Worm (Caenorhabditis elegans) whole organism, L3 larva: Measurements from ENCODE around the gene T16G12.10.
A peak's percentile ranks its signal among the peaks of the same experiment; 100 is the strongest.

Experiments
- R02D3.7 ChIP-seq: fragments of 150-350 bp; optimal IDR thresholded peaks from 2 replicates; lab custom pipeline; 2014; ENCODE audit warnings: missing biosample characterization, missing genetic modification characterization
- aly-2 ChIP-seq: fragments of 150-350 bp; optimal IDR thresholded peaks from 2 replicates; lab custom pipeline; 2014; ENCODE audit warnings: missing biosample characterization, missing genetic modification characterization
- ama-1 ChIP-seq: fragments of 150-350 bp; optimal IDR thresholded peaks from 2 replicates; lab custom pipeline; 2018
- ceh-16 ChIP-seq: sonication (generic microtip); optimal IDR thresholded peaks from 2 replicates; lab custom pipeline; 2017; ENCODE audit warnings: missing biosample characterization, missing genetic modification characterization
- ceh-82 ChIP-seq: fragments of 150-350 bp; optimal IDR thresholded peaks from 2 replicates; lab custom pipeline; 2014; ENCODE audit warnings: missing biosample characterization, missing genetic modification characterization
- ceh-9 ChIP-seq: sonication (generic microtip); optimal IDR thresholded peaks from 2 replicates; lab custom pipeline; 2018; ENCODE audit warnings: missing biosample characterization, missing genetic modification characterization
- daf-12 ChIP-seq: fragments of 150-350 bp; optimal IDR thresholded peaks from 2 replicates; lab custom pipeline; 2014; ENCODE audit warnings: missing biosample characterization, missing genetic modification reagents, missing genetic modification characterization
- egl-27 ChIP-seq: sonication (generic microtip); optimal IDR thresholded peaks from 4 replicates; lab custom pipeline; 2017; ENCODE audit warnings: missing biosample characterization, missing genetic modification reagents, missing genetic modification characterization
- egl-5 ChIP-seq: fragments of 150-350 bp; optimal IDR thresholded peaks from 2 replicates; lab custom pipeline; 2017; ENCODE audit warnings: missing biosample characterization, missing genetic modification reagents, missing genetic modification characterization, inconsistent platforms
- elt-1 ChIP-seq: fragments of 150-350 bp; optimal IDR thresholded peaks from 2 replicates; lab custom pipeline; 2014; ENCODE audit warnings: missing biosample characterization, missing genetic modification characterization
- elt-2 ChIP-seq: sonication (generic microtip); optimal IDR thresholded peaks from 2 replicates; lab custom pipeline; 2016; ENCODE audit warnings: missing genetic modification reagents, mild to moderate bottlenecking, missing genetic modification characterization, missing compliant biosample characterization
- elt-3 ChIP-seq, 3 experiments: fragments of 150-350 bp in 1 of 3; sonication (generic microtip) in 2 of 3; optimal IDR thresholded peaks; 2 replicates in 2 of 3; 4 replicates in 1 of 3; lab custom pipeline; 2014 to 2017; ENCODE audit warnings: missing biosample characterization in 3 of 3, missing genetic modification characterization in 3 of 3
- eor-1 ChIP-seq, 2 experiments: fragments of 150-350 bp; optimal IDR thresholded peaks; 2 replicates each; lab custom pipeline; 2014 to 2018; ENCODE audit warnings: missing biosample characterization in 2 of 2, missing genetic modification characterization in 2 of 2
- hmg-11 ChIP-seq: sonication (generic microtip); optimal IDR thresholded peaks from 2 replicates; lab custom pipeline; 2016; ENCODE audit warnings: missing genetic modification characterization, missing compliant biosample characterization
- jun-1 ChIP-seq: fragments of 150-350 bp; optimal IDR thresholded peaks from 2 replicates; lab custom pipeline; 2014; ENCODE audit warnings: missing biosample characterization, missing genetic modification reagents, missing genetic modification characterization
- lin-15B ChIP-seq: fragments of 150-350 bp; optimal IDR thresholded peaks from 2 replicates; lab custom pipeline; 2014; ENCODE audit warnings: missing biosample characterization, missing genetic modification characterization
- lin-39 ChIP-seq: fragments of 150-350 bp; optimal IDR thresholded peaks from 2 replicates; lab custom pipeline; 2018; ENCODE audit warnings: missing biosample characterization, missing genetic modification reagents, missing genetic modification characterization
- lsy-12 ChIP-seq: sonication (generic microtip); optimal IDR thresholded peaks from 2 replicates; lab custom pipeline; 2016; ENCODE audit warnings: mild to moderate bottlenecking, missing genetic modification characterization, missing compliant biosample characterization
- mdl-1 ChIP-seq: fragments of 150-350 bp; optimal IDR thresholded peaks from 2 replicates; lab custom pipeline; 2014; ENCODE audit warnings: missing biosample characterization, missing genetic modification characterization
- mml-1 ChIP-seq: fragments of 150-350 bp; sonication (generic microtip); optimal IDR thresholded peaks from 3 replicates; lab custom pipeline; 2014; ENCODE audit warnings: missing biosample characterization, missing genetic modification characterization
- nfya-1 ChIP-seq: sonication (generic microtip); optimal IDR thresholded peaks from 2 replicates; lab custom pipeline; 2017; ENCODE audit warnings: missing genetic modification characterization, mild to moderate bottlenecking, missing compliant biosample characterization, antibody characterized with exemption, moderate library complexity; ENCODE audit not compliant: insufficient read depth
- nhr-11 ChIP-seq: fragments of 150-350 bp; optimal IDR thresholded peaks from 2 replicates; lab custom pipeline; 2014; ENCODE audit warnings: missing biosample characterization, missing genetic modification characterization
- nhr-12 ChIP-seq: fragments of 150-350 bp; optimal IDR thresholded peaks from 2 replicates; lab custom pipeline; 2014; ENCODE audit warnings: missing biosample characterization, missing genetic modification characterization
- nhr-23 ChIP-seq: fragments of 150-350 bp; optimal IDR thresholded peaks from 2 replicates; lab custom pipeline; 2014; ENCODE audit warnings: missing biosample characterization, missing genetic modification reagents, missing genetic modification characterization
- nhr-237 ChIP-seq: fragments of 150-350 bp; optimal IDR thresholded peaks from 2 replicates; lab custom pipeline; 2014; ENCODE audit warnings: missing biosample characterization, missing genetic modification characterization
- nhr-25 ChIP-seq: sonication (generic microtip); optimal IDR thresholded peaks from 2 replicates; lab custom pipeline; 2017; ENCODE audit warnings: missing biosample characterization, missing genetic modification characterization
- nhr-28 ChIP-seq: fragments of 150-350 bp; optimal IDR thresholded peaks from 2 replicates; lab custom pipeline; 2014; ENCODE audit warnings: missing biosample characterization, missing genetic modification characterization
- nhr-43 ChIP-seq: sonication (generic microtip); optimal IDR thresholded peaks from 2 replicates; lab custom pipeline; 2016; ENCODE audit warnings: mild to moderate bottlenecking, missing genetic modification characterization, missing compliant biosample characterization; ENCODE audit not compliant: poor library complexity, severe bottlenecking
- nhr-67 ChIP-seq: fragments of 150-350 bp; optimal IDR thresholded peaks from 2 replicates; lab custom pipeline; 2014; ENCODE audit warnings: missing biosample characterization, missing genetic modification characterization
- nhr-76 ChIP-seq: fragments of 150-350 bp; sonication (generic microtip); optimal IDR thresholded peaks from 5 replicates; lab custom pipeline; 2014; ENCODE audit warnings: missing biosample characterization, missing genetic modification characterization
- pha-4 ChIP-seq: fragments of 150-350 bp; optimal IDR thresholded peaks from 2 replicates; lab custom pipeline; 2014; ENCODE audit warnings: missing biosample characterization, missing genetic modification reagents, missing genetic modification characterization
- pqm-1 ChIP-seq: fragments of 150-350 bp; optimal IDR thresholded peaks from 2 replicates; lab custom pipeline; 2017; ENCODE audit warnings: missing biosample characterization, missing genetic modification characterization, inconsistent platforms
- sea-2 ChIP-seq: fragments of 150-350 bp; sonication (generic microtip); optimal IDR thresholded peaks from 4 replicates; lab custom pipeline; 2014; ENCODE audit warnings: missing biosample characterization, missing genetic modification reagents, missing genetic modification characterization
- skn-1 ChIP-seq: fragments of 150-350 bp; optimal IDR thresholded peaks from 2 replicates; lab custom pipeline; 2014; ENCODE audit warnings: missing biosample characterization, missing genetic modification characterization
- snpc-4 ChIP-seq: fragments of 150-350 bp; optimal IDR thresholded peaks from 2 replicates; lab custom pipeline; 2014; ENCODE audit warnings: missing biosample characterization, missing genetic modification characterization
- tbx-2 ChIP-seq: sonication (generic microtip); optimal IDR thresholded peaks from 2 replicates; lab custom pipeline; 2016; ENCODE audit warnings: mild to moderate bottlenecking, missing genetic modification characterization, missing compliant biosample characterization
- unc-39 ChIP-seq: sonication (generic microtip); optimal IDR thresholded peaks from 4 replicates; lab custom pipeline; 2017; ENCODE audit warnings: missing biosample characterization, missing genetic modification characterization
- unc-62 ChIP-seq: fragments of 150-350 bp; sonication (generic microtip); optimal IDR thresholded peaks from 4 replicates; lab custom pipeline; 2014; ENCODE audit warnings: missing biosample characterization, missing genetic modification reagents, missing genetic modification characterization
- zag-1 ChIP-seq: fragments of 150-350 bp; optimal IDR thresholded peaks from 2 replicates; lab custom pipeline; 2014; ENCODE audit warnings: missing biosample characterization, missing genetic modification characterization
- ztf-11 ChIP-seq: fragments of 150-350 bp; optimal IDR thresholded peaks from 2 replicates; lab custom pipeline; 2014; ENCODE audit warnings: missing biosample characterization, missing genetic modification characterization
- ztf-4 ChIP-seq: fragments of 150-350 bp; optimal IDR thresholded peaks from 2 replicates; lab custom pipeline; 2014; ENCODE audit warnings: missing biosample characterization, missing genetic modification characterization

T16G12.10 gene

ce11 chrIII:10096525-10096972 is 40.6 kb upstream of the T16G12.10 start (continued):
- TF ChIP-seq jun-1 (tag; lab: Kevin White, UChicago) (peak; percentile 90), egl-27 (tag; lab: Kevin White, UChicago) (peak; percentile 47), unc-39 (tag; lab: Kevin White, UChicago) (no peak), hmg-11 (tag; lab: Kevin White, UChicago) (peak; percentile 99), lsy-12 (tag; lab: Kevin White, UChicago) (peak; percentile 76), nhr-11 (tag; lab: Kevin White, UChicago) (peak; percentile 16)

ce11 chrIII:10095377-10095776 is 39.4 kb upstream of the T16G12.10 start:
- TF ChIP-seq egl-27 (tag; lab: Kevin White, UChicago), result no peak
- no peak for TF ChIP-seq nhr-43 (tag; lab: Kevin White, UChicago)
- TF ChIP-seq nhr-25 (tag; lab: Kevin White, UChicago), result no peak
- TF ChIP-seq nhr-67, result no peak
- peak; percentile 33 for TF ChIP-seq elt-2 (tag; lab: Kevin White, UChicago)
- no peak for TF ChIP-seq elt-1
- TF ChIP-seq ama-1 (lab: Kevin White, UChicago), result peak; percentile 52
- TF ChIP-seq ceh-9 (tag; lab: Kevin White, UChicago), result no peak
- peak; percentile 34 for TF ChIP-seq nfya-1 (tag; lab: Kevin White, UChicago)
- no peak for TF ChIP-seq unc-39 (tag; lab: Kevin White, UChicago)
- TF ChIP-seq pha-4, result peak; percentile 47
- TF ChIP-seq, all 47 proteins: peak for 4

- TF ChIP-seq R02D3.7 (tag; lab: Kevin White, UChicago) (no peak), nhr-11 (tag; lab: Kevin White, UChicago) (no peak), elt-2 (tag; lab: Kevin White, UChicago) (no peak), pha-4 (no peak), egl-27 (tag; lab: Kevin White, UChicago) (no peak), sea-2 (GFP tag; lab: Kevin White, UChicago) (no peak), mml-1 (tag; lab: Kevin White, UChicago) (no peak), daf-12 (tag; lab: Kevin White, UChicago) (no peak), zag-1 (tag; lab: Kevin White, UChicago) (no peak), snpc-4 (no peak), egl-5 (peak; percentile 6), eor-1 (tag; optimal IDR thresholded peaks at IDR 0.05; lab: Kevin White, UChicago) (no peak), nhr-23 (peak; percentile 55), elt-1 (no peak), skn-1 (tag; lab: Kevin White, UChicago) (no peak), aly-2 (no peak), unc-39 (tag; lab: Kevin White, UChicago) (no peak), pqm-1 (tag; lab: Kevin White, UChicago) (no peak), ceh-82 (tag; lab: Kevin White, UChicago) (no peak), ceh-16 (tag; lab: Kevin White, UChicago) (no peak), lin-15B (tag; lab: Kevin White, UChicago) (peak; percentile 51), mdl-1 (tag; lab: Kevin White, UChicago) (no peak), nhr-76 (tag; lab: Kevin White, UChicago) (no peak), nhr-25 (tag; lab: Kevin White, UChicago) (peak; percentile 86), ztf-11 (tag; lab: Kevin White, UChicago) (no peak), nhr-67 (no peak), lin-39 (tag; lab: Kevin White, UChicago) (peak; percentile 50), unc-62 (GFP tag; lab: Kevin White, UChicago) (no peak), nhr-28 (tag; lab: Kevin White, UChicago) (no peak), nhr-237 (tag; lab: Kevin White, UChicago) (no peak), elt-3 (tag; optimal IDR thresholded peaks at IDR 0.05; lab: Kevin White, UChicago) (no peak), nfya-1 (tag; lab: Kevin White, UChicago) (peak; percentile 93), lsy-12 (tag; lab: Kevin White, UChicago) (peak; percentile 52), jun-1 (tag; lab: Kevin White, UChicago) (no peak), ceh-9 (tag; lab: Kevin White, UChicago) (no peak), nhr-43 (tag; lab: Kevin White, UChicago) (peak; percentile 63), ztf-4 (tag; lab: Kevin White, UChicago) (no peak), tbx-2 (tag; lab: Kevin White, UChicago) (peak; percentile 11), nhr-12 (tag; lab: Kevin White, UChicago) (no peak)
- TF ChIP-seq, all 47 proteins: peak for 9
These were observed 38.6 kb upstream of the T16G12.10 start for ce11 chrIII:10094538-10094937.
